Worm (Caenorhabditis elegans): ENCODE data around the gene unc-10.

- TF ChIP-seq hmg-4 (GFP tag; optimal IDR thresholded peaks at IDR 0.05) (no peak), ceh-13 (GFP tag; optimal IDR thresholded peaks at IDR 0.05) (no peak), flt-1 (GFP tag; IDR thresholded peaks at IDR 0.05) (no peak), F13C5.2 (tag; optimal IDR thresholded peaks at IDR 0.05) (no peak), ama-1 (optimal IDR thresholded peaks at IDR 0.05) (no peak), sea-1 (GFP tag; conservative IDR thresholded peaks at IDR 0.05) (no peak), scrt-1 (GFP tag; IDR thresholded peaks at IDR 0.05) (no peak), hmbx-1 (tag; optimal IDR thresholded peaks at IDR 0.05) (no peak), pes-1 (GFP tag; IDR thresholded peaks at IDR 0.05) (no peak), ets-7 (tag; optimal IDR thresholded peaks at IDR 0.05) (no peak), tbx-37 (GFP tag; conservative IDR thresholded peaks at IDR 0.05) (no peak), tra-4 (tag; optimal IDR thresholded peaks at IDR 0.05) (no peak)
Observed at ce11 chrX:7256891-7257290, 23.2 kb downstream of the unc-10 start, which contains the start of gene F46H5.5.

Measured in whole organism, early embryonic.